Worm (Caenorhabditis elegans): ENCODE measurements around the gene col-20.

ce11 chrII:4905883-4906282 is 35.3 kb upstream of the col-20 start:
- TF ChIP-seq nhr-11 (tag; optimal IDR thresholded peaks at IDR 0.05), result no peak
- TF ChIP-seq ceh-30 (tag; optimal IDR thresholded peaks at IDR 0.05), result no peak
- no peak for TF ChIP-seq hlh-15 (tag; optimal IDR thresholded peaks at IDR 0.05)
- no peak for TF ChIP-seq eyg-1 (tag; optimal IDR thresholded peaks at IDR 0.05)
- no peak for TF ChIP-seq rnt-1 (tag; optimal IDR thresholded peaks at IDR 0.05)
- TF ChIP-seq npax-4 (tag; optimal IDR thresholded peaks at IDR 0.05), result no peak
- TF ChIP-seq gmeb-2 (tag; optimal IDR thresholded peaks at IDR 0.05), result no peak
- no peak for TF ChIP-seq ama-1 (optimal IDR thresholded peaks at IDR 0.05)
- no peak for TF ChIP-seq lin-11 (tag; optimal IDR thresholded peaks at IDR 0.05)
- TF ChIP-seq elt-2 (tag; optimal IDR thresholded peaks at IDR 0.05), result no peak
- no peak for TF ChIP-seq tbx-2 (tag; optimal IDR thresholded peaks at IDR 0.05)
- TF ChIP-seq dve-1 (tag; optimal IDR thresholded peaks at IDR 0.05), result no peak
- TF ChIP-seq ceh-6 (GFP tag; optimal IDR thresholded peaks at IDR 0.05), result no peak

All from whole organism, late embryonic.